Worm (Caenorhabditis elegans) whole organism, L2 larva: ENCODE data around the gene fipr-10.

Experiments used
- alr-1 ChIP-seq: fragments of 150-350 bp; optimal IDR thresholded peaks from 2 replicates; lab custom pipeline; 2014; ENCODE audit warnings: missing biosample characterization, missing genetic modification characterization
- ama-1 ChIP-seq: fragments of 150-350 bp; optimal IDR thresholded peaks from 2 replicates; lab custom pipeline; 2018; ENCODE audit warnings: inconsistent platforms
- ceh-82 ChIP-seq: fragments of 150-350 bp; optimal IDR thresholded peaks from 2 replicates; lab custom pipeline; 2014; ENCODE audit warnings: missing biosample characterization, missing genetic modification characterization
- dmd-4 ChIP-seq: sonication (generic microtip); optimal IDR thresholded peaks from 2 replicates; lab custom pipeline; 2017; ENCODE audit warnings: missing biosample characterization, missing genetic modification characterization
- elt-1 ChIP-seq: fragments of 150-350 bp; optimal IDR thresholded peaks from 2 replicates; lab custom pipeline; 2014; ENCODE audit warnings: missing biosample characterization, missing genetic modification characterization
- elt-3 ChIP-seq: sonication (generic microtip); optimal IDR thresholded peaks from 2 replicates; lab custom pipeline; 2017; ENCODE audit warnings: missing biosample characterization, missing genetic modification characterization
- gmeb-1 ChIP-seq: fragments of 150-350 bp; optimal IDR thresholded peaks from 2 replicates; lab custom pipeline; 2014; ENCODE audit warnings: missing biosample characterization, missing genetic modification characterization
- lin-11 ChIP-seq: fragments of 150-350 bp; sonication (generic microtip); optimal IDR thresholded peaks from 2 replicates; lab custom pipeline; 2014; ENCODE audit warnings: missing biosample characterization, missing genetic modification characterization, inconsistent platforms, mixed read lengths
- lin-39 ChIP-seq: fragments of 150-350 bp; optimal IDR thresholded peaks from 2 replicates; lab custom pipeline; 2014; ENCODE audit warnings: missing biosample characterization, missing genetic modification reagents, missing genetic modification characterization
- mab-5 ChIP-seq: fragments of 150-350 bp; optimal IDR thresholded peaks from 2 replicates; lab custom pipeline; 2014; ENCODE audit warnings: missing biosample characterization, missing genetic modification characterization
- nhr-12 ChIP-seq: fragments of 150-350 bp; optimal IDR thresholded peaks from 2 replicates; lab custom pipeline; 2014; ENCODE audit warnings: missing biosample characterization, missing genetic modification characterization
- nhr-237 ChIP-seq: fragments of 150-350 bp; optimal IDR thresholded peaks from 2 replicates; lab custom pipeline; 2014; ENCODE audit warnings: missing biosample characterization, missing genetic modification characterization
- nhr-25 ChIP-seq: fragments of 150-350 bp; sonication (generic microtip); optimal IDR thresholded peaks from 3 replicates; lab custom pipeline; 2014; ENCODE audit warnings: missing biosample characterization, missing genetic modification characterization
- zag-1 ChIP-seq: fragments of 150-350 bp; optimal IDR thresholded peaks from 2 replicates; lab custom pipeline; 2014; ENCODE audit warnings: missing biosample characterization, missing genetic modification characterization

- TF ChIP-seq mab-5 (tag; lab: Kevin White, UChicago) (no peak), nhr-25 (tag; lab: Kevin White, UChicago) (no peak), gmeb-1 (tag; lab: Kevin White, UChicago) (no peak), ceh-82 (no peak), ama-1 (lab: Kevin White, UChicago) (no peak), alr-1 (no peak), nhr-237 (tag; lab: Kevin White, UChicago) (no peak), elt-3 (no peak), elt-1 (tag; lab: Kevin White, UChicago) (no peak), lin-11 (no peak), nhr-12 (tag; lab: Kevin White, UChicago) (no peak), lin-39 (tag; lab: Kevin White, UChicago) (no peak), zag-1 (tag; lab: Kevin White, UChicago) (no peak), dmd-4 (tag; lab: Kevin White, UChicago) (no peak)
Measured at ce11 chrV:9962394-9962793, 48.4 kb downstream of the fipr-10 start, which contains the start of gene madf-4.
